Fruit fly (Drosophila melanogaster) whole organism, embryonic: ENCODE results near the gene dwg.

Experiments used
- Ada2b ChIP-seq: fragments of 200-800 bp; sonication (Bioruptor generic); IDR thresholded peaks from 2 replicates; pipeline ENCODE4 v1.3.6; 2022; ENCODE audit warnings: missing biosample characterization, missing genetic modification characterization
- Adf1 ChIP-seq: fragments of 200-800 bp; sonication (Bioruptor generic); IDR thresholded peaks from 2 replicates; pipeline ENCODE4 v1.3.6; 2022; ENCODE audit warnings: missing biosample characterization, missing genetic modification characterization
- Blimp-1 ChIP-seq: fragments of 200-800 bp; sonication (Bioruptor generic); optimal IDR thresholded peaks from 3 replicates; lab custom pipeline; 2018; ENCODE audit warnings: missing biosample characterization, missing genetic modification characterization, mild to moderate bottlenecking, moderate library complexity, missing genetic modification reagents
- CG11504 ChIP-seq: fragments of 200-800 bp; sonication (Bioruptor generic); optimal IDR thresholded peaks from 3 replicates; lab custom pipeline; 2019; ENCODE audit warnings: missing biosample characterization, mild to moderate bottlenecking, missing genetic modification characterization, moderate library complexity
- CG17186 ChIP-seq: fragments of 200-800 bp; sonication (Bioruptor generic); optimal IDR thresholded peaks from 3 replicates; lab custom pipeline; 2017; ENCODE audit warnings: missing biosample characterization, missing genetic modification reagents, missing genetic modification characterization
- CG17385 ChIP-seq: fragments of 200-800 bp; sonication (Bioruptor generic); optimal IDR thresholded peaks from 3 replicates; lab custom pipeline; 2018; ENCODE audit warnings: missing biosample characterization, mild to moderate bottlenecking, missing genetic modification characterization
- CG2678 ChIP-seq: fragments of 200-800 bp; sonication (Bioruptor generic); optimal IDR thresholded peaks from 3 replicates; lab custom pipeline; 2019; ENCODE audit warnings: missing biosample characterization, mild to moderate bottlenecking, missing genetic modification characterization, moderate library complexity
- CG30403 ChIP-seq: fragments of 200-800 bp; sonication (Bioruptor generic); optimal IDR thresholded peaks from 3 replicates; lab custom pipeline; 2016; ENCODE audit warnings: missing biosample characterization, missing genetic modification characterization
- CG32772 ChIP-seq: fragments of 200-800 bp; sonication (Bioruptor generic); IDR thresholded peaks from 2 replicates; pipeline ENCODE4 v1.3.6; 2022; ENCODE audit warnings: missing biosample characterization, missing genetic modification characterization
- CG34224 ChIP-seq: fragments of 200-800 bp; sonication (Bioruptor generic); IDR thresholded peaks from 3 replicates; pipeline ENCODE4 v1.3.6; 2022; ENCODE audit warnings: missing biosample characterization, missing genetic modification characterization; ENCODE audit not compliant: partially characterized antibody
- CG4730 ChIP-seq: fragments of 200-800 bp; sonication (Bioruptor generic); IDR thresholded peaks from 2 replicates; pipeline ENCODE4 v1.3.6; 2022; ENCODE audit warnings: missing biosample characterization, missing genetic modification characterization
- CG5180 ChIP-seq: fragments of 200-800 bp; sonication (Bioruptor generic); optimal IDR thresholded peaks from 3 replicates; lab custom pipeline; 2017; ENCODE audit warnings: missing biosample characterization, missing genetic modification characterization, mild to moderate bottlenecking, moderate library complexity, missing genetic modification reagents
- CG5245 ChIP-seq: fragments of 200-800 bp; sonication (Bioruptor generic); optimal IDR thresholded peaks from 3 replicates; lab custom pipeline; 2016; ENCODE audit warnings: missing biosample characterization, missing genetic modification characterization
- CG7786 ChIP-seq: fragments of 200-800 bp; sonication (Bioruptor generic); optimal IDR thresholded peaks from 2 replicates; lab custom pipeline; 2016; ENCODE audit warnings: missing biosample characterization, missing genetic modification characterization
- CG8388 ChIP-seq: fragments of 200-800 bp; sonication (Bioruptor generic); optimal IDR thresholded peaks from 2 replicates; lab custom pipeline; 2019; ENCODE audit warnings: missing biosample characterization, mild to moderate bottlenecking, missing genetic modification characterization, moderate library complexity
- D ChIP-seq, 2 experiments: fragments of 200-800 bp in 1 of 2; fragments of >200 bp in 1 of 2; sonication (Bioruptor generic) in 1 of 2; optimal IDR thresholded peaks; 2 replicates in 1 of 2; 3 replicates in 1 of 2; lab custom pipeline; 2017; ENCODE audit warnings: mild to moderate bottlenecking in 1 of 2, missing biosample characterization in 1 of 2, missing genetic modification characterization in 1 of 2, missing genetic modification reagents in 1 of 2
- Ets65A ChIP-seq: fragments of 200-800 bp; sonication (Bioruptor generic); peaks from one replicate; lab custom pipeline; 2016; ENCODE audit warnings: missing biosample characterization, missing genetic modification characterization
- HHEX ChIP-seq: fragments of 200-800 bp; sonication (Bioruptor generic); optimal IDR thresholded peaks from 3 replicates; lab custom pipeline; 2017; ENCODE audit warnings: missing biosample characterization, mild to moderate bottlenecking, missing genetic modification characterization, missing genetic modification reagents
- Hr51 ChIP-seq, 2 experiments: fragments of 200-800 bp; sonication (Bioruptor generic); optimal IDR thresholded peaks; 2 replicates in 1 of 2; 3 replicates in 1 of 2; lab custom pipeline; 2016 to 2018; ENCODE audit warnings: missing biosample characterization in 2 of 2, missing genetic modification characterization in 2 of 2, mild to moderate bottlenecking in 1 of 2, moderate library complexity in 1 of 2
- Med ChIP-seq: fragments of 200-800 bp; sonication (Bioruptor generic); peaks from one replicate; lab custom pipeline; 2016; ENCODE audit warnings: missing biosample characterization, missing genetic modification characterization, mild to moderate bottlenecking, inconsistent platforms, moderate library complexity
- Oli ChIP-seq: fragments of 200-800 bp; sonication (Bioruptor generic); optimal IDR thresholded peaks from 2 replicates; lab custom pipeline; 2018; ENCODE audit warnings: missing biosample characterization, mild to moderate bottlenecking, missing genetic modification characterization, moderate library complexity
- Optix ChIP-seq: fragments of 200-800 bp; sonication (Bioruptor generic); IDR thresholded peaks from 3 replicates; pipeline ENCODE4 v1.3.6; 2022; ENCODE audit warnings: missing biosample characterization, missing genetic modification characterization
- Sox100B ChIP-seq: fragments of 200-800 bp; sonication (Bioruptor generic); optimal IDR thresholded peaks from 3 replicates; lab custom pipeline; 2018; ENCODE audit warnings: missing biosample characterization, mild to moderate bottlenecking, missing genetic modification characterization
- az2 ChIP-seq: fragments of 200-800 bp; sonication (Bioruptor generic); optimal IDR thresholded peaks from 3 replicates; lab custom pipeline; 2016; ENCODE audit warnings: missing biosample characterization, missing genetic modification characterization
- bsh ChIP-seq, 2 experiments: fragments of 200-800 bp; sonication (Bioruptor generic); optimal IDR thresholded peaks; 2 replicates each; lab custom pipeline; 2017 to 2018; ENCODE audit warnings: mild to moderate bottlenecking in 2 of 2, missing biosample characterization in 2 of 2, missing genetic modification characterization in 2 of 2, moderate library complexity in 1 of 2
- cato ChIP-seq: fragments of 200-800 bp; sonication (Bioruptor generic); optimal IDR thresholded peaks from 2 replicates; lab custom pipeline; 2016; ENCODE audit warnings: missing biosample characterization, missing genetic modification characterization, borderline replicate concordance
- chif ChIP-seq, 2 experiments: fragments of 200-800 bp; sonication (Bioruptor generic); optimal IDR thresholded peaks; 3 replicates each; lab custom pipeline; 2016; ENCODE audit warnings: missing biosample characterization in 2 of 2, missing genetic modification characterization in 2 of 2
- dmrt99B ChIP-seq: fragments of 200-800 bp; sonication (Bioruptor generic); optimal IDR thresholded peaks from 2 replicates; lab custom pipeline; 2018; ENCODE audit warnings: missing biosample characterization, mild to moderate bottlenecking, missing genetic modification characterization, moderate library complexity
- dysf ChIP-seq: fragments of 200-800 bp; sonication (Bioruptor generic); IDR thresholded peaks from 3 replicates; pipeline ENCODE4 v1.3.6; 2022; ENCODE audit warnings: missing biosample characterization, missing genetic modification characterization
- ems ChIP-seq: fragments of 200-800 bp; sonication (Bioruptor generic); optimal IDR thresholded peaks from 3 replicates; lab custom pipeline; 2016; ENCODE audit warnings: missing biosample characterization, missing genetic modification characterization
- fd96Cb ChIP-seq: fragments of 200-800 bp; sonication (Bioruptor generic); optimal IDR thresholded peaks from 2 replicates; lab custom pipeline; 2018; ENCODE audit warnings: missing biosample characterization, mild to moderate bottlenecking, missing genetic modification characterization, moderate library complexity
- ftz-f1 ChIP-seq: fragments of 200-800 bp; sonication (Bioruptor generic); optimal IDR thresholded peaks from 2 replicates; lab custom pipeline; 2016; ENCODE audit warnings: missing biosample characterization, missing genetic modification characterization
- gt ChIP-seq: fragments of 200-800 bp; sonication (Bioruptor generic); IDR thresholded peaks from 2 replicates; pipeline ENCODE4 v1.3.6; 2022; ENCODE audit warnings: missing biosample characterization, missing genetic modification characterization
- hb ChIP-seq: fragments of 200-800 bp; sonication (Bioruptor generic); IDR thresholded peaks from 3 replicates; pipeline ENCODE4 v1.3.6; 2022; ENCODE audit warnings: missing biosample characterization, missing genetic modification characterization; ENCODE audit not compliant: partially characterized antibody
- her ChIP-seq: fragments of 200-800 bp; sonication (Bioruptor generic); optimal IDR thresholded peaks from 2 replicates; lab custom pipeline; 2016; ENCODE audit warnings: missing biosample characterization, missing genetic modification characterization
- maf-S ChIP-seq: fragments of 200-800 bp; sonication (Bioruptor generic); optimal IDR thresholded peaks from 2 replicates; lab custom pipeline; 2016; ENCODE audit warnings: missing biosample characterization, missing genetic modification characterization
- mam ChIP-seq: fragments of 200-800 bp; sonication (Bioruptor generic); optimal IDR thresholded peaks from 3 replicates; lab custom pipeline; 2016; ENCODE audit warnings: missing biosample characterization, missing genetic modification characterization
- nmo ChIP-seq: fragments of 200-800 bp; sonication (Bioruptor generic); optimal IDR thresholded peaks from 2 replicates; lab custom pipeline; 2018; ENCODE audit warnings: missing biosample characterization, mild to moderate bottlenecking, missing genetic modification characterization, moderate library complexity
- prd ChIP-seq, 3 experiments: fragments of >200 bp in 2 of 3; fragments of 200-800 bp in 1 of 3; sonication (Bioruptor generic) in 1 of 3; optimal IDR thresholded peaks in 2 of 3; IDR thresholded peaks in 1 of 3; 2 replicates in 2 of 3; 3 replicates in 1 of 3; pipeline versions ENCODE4 v1.3.6 to Lab custom; 2017 to 2022; ENCODE audit warnings: missing biosample characterization in 1 of 3, missing genetic modification characterization in 1 of 3
- sens ChIP-seq: fragments of 200-800 bp; sonication (Bioruptor generic); peaks from one replicate; lab custom pipeline; 2016; ENCODE audit warnings: missing biosample characterization, missing genetic modification characterization
- sisA ChIP-seq: fragments of 200-800 bp; sonication (Bioruptor generic); IDR thresholded peaks from 2 replicates; pipeline ENCODE4 v1.3.6; 2022; ENCODE audit warnings: missing biosample characterization, missing genetic modification characterization
- tin ChIP-seq: fragments of 200-800 bp; sonication (Bioruptor generic); optimal IDR thresholded peaks from 3 replicates; lab custom pipeline; 2016; ENCODE audit warnings: missing biosample characterization, missing genetic modification characterization
- trh ChIP-seq: fragments of 200-800 bp; sonication (Bioruptor generic); optimal IDR thresholded peaks from 2 replicates; lab custom pipeline; 2016; ENCODE audit warnings: missing biosample characterization, missing genetic modification characterization
- ttk ChIP-seq: fragments of 200-800 bp; sonication (Bioruptor generic); IDR thresholded peaks from 2 replicates; pipeline ENCODE4 v2.1.2; 2022; ENCODE audit warnings: missing biosample characterization, missing genetic modification characterization
- unc-4 ChIP-seq: fragments of 200-800 bp; sonication (Bioruptor generic); IDR thresholded peaks from 2 replicates; pipeline ENCODE4 v1.3.6; 2022; ENCODE audit warnings: missing biosample characterization, missing genetic modification characterization; ENCODE audit not compliant: partially characterized antibody
- unpg ChIP-seq: fragments of 200-800 bp; sonication (Bioruptor generic); optimal IDR thresholded peaks from 3 replicates; lab custom pipeline; 2018; ENCODE audit warnings: missing biosample characterization, mild to moderate bottlenecking, missing genetic modification characterization, moderate library complexity
- vvl ChIP-seq: fragments of 200-800 bp; sonication (Bioruptor generic); IDR thresholded peaks from 2 replicates; pipeline ENCODE4 v1.3.6; 2022; ENCODE audit warnings: missing biosample characterization, missing genetic modification characterization
- z ChIP-seq: fragments of 200-800 bp; sonication (Bioruptor generic); IDR thresholded peaks from 3 replicates; pipeline ENCODE4 v1.3.6; 2022; ENCODE audit warnings: missing biosample characterization, missing genetic modification characterization
- zfh1 ChIP-seq: fragments of 200-800 bp; sonication (Bioruptor generic); IDR thresholded peaks from 3 replicates; pipeline ENCODE4 v1.3.6; 2022; ENCODE audit warnings: missing biosample characterization, missing genetic modification characterization

The dwg gene

dm6 chrX:2757400-2757799 lies 29.9 kb downstream of the dwg start (continued):
- no peak for TF ChIP-seq her (GFP tag; lab: Kevin White, UChicago)
- TF ChIP-seq unc-4 (GFP tag; lab: Robert Waterston, UW): no peak
- TF ChIP-seq CG4730 (GFP tag; lab: Robert Waterston, UW): no peak
- no peak for TF ChIP-seq fd96Cb (tag; lab: Kevin White, UChicago)
- peak; percentile 52 for TF ChIP-seq Blimp-1 (GFP tag; lab: Kevin White, UChicago)
- TF ChIP-seq ttk (GFP tag; lab: Robert Waterston, UW): peak; percentile 15; the same call in 1 of the 2 replicates
- TF ChIP-seq CG11504: peak; percentile 58
- peak in 1 of 2 experiments; percentile 14 for TF ChIP-seq Hr51 (GFP tag; optimal IDR thresholded peaks at IDR 0.05; lab: Kevin White, UChicago)
- no peak for TF ChIP-seq CG17186 (GFP tag; lab: Kevin White, UChicago)
- peak; percentile 1 for TF ChIP-seq CG7786 (GFP tag; lab: Kevin White, UChicago)
- peak; percentile 67 for TF ChIP-seq sens
- TF ChIP-seq ems (GFP tag; lab: Kevin White, UChicago): no peak
- TF ChIP-seq cato: no peak
- peak; percentile 66 for TF ChIP-seq dysf (GFP tag; lab: Robert Waterston, UW)
- TF ChIP-seq CG5180 (GFP tag; lab: Kevin White, UChicago): no peak
- peak; percentile 54 for TF ChIP-seq dmrt99B
- peak in 1 of 2 experiments; percentile 35 for TF ChIP-seq bsh (GFP tag; optimal IDR thresholded peaks at IDR 0.05; lab: Kevin White, UChicago)
- TF ChIP-seq Sox100B: peak; percentile 1
- no peak for TF ChIP-seq CG5245
- TF ChIP-seq Med (GFP tag; lab: Kevin White, UChicago): peak; percentile 83
- no peak for TF ChIP-seq prd (optimal IDR thresholded peaks at IDR 0.05; lab: Kevin White, UChicago)
- TF ChIP-seq prd (GFP tag; IDR thresholded peaks at IDR 0.05; lab: Robert Waterston, UW): 0 out of 3 replicates have a peak, but pooled peaks have one; percentile 29
- peak; percentile 45; the same call in 1 of the 2 replicates for TF ChIP-seq sisA (GFP tag; lab: Robert Waterston, UW)
- peak; percentile 1 for TF ChIP-seq CG30403 (GFP tag; lab: Kevin White, UChicago)
- no peak for TF ChIP-seq trh
- TF ChIP-seq gt (GFP tag; lab: Robert Waterston, UW): no peak
- TF ChIP-seq az2: peak; percentile 14
- TF ChIP-seq tin (GFP tag; lab: Kevin White, UChicago): peak; percentile 2
- no peak for TF ChIP-seq D (optimal IDR thresholded peaks at IDR 0.05; lab: Kevin White, UChicago)
- peak; percentile 5 for TF ChIP-seq D (GFP tag; optimal IDR thresholded peaks at IDR 0.05; lab: Kevin White, UChicago)
- TF ChIP-seq Optix (GFP tag; lab: Robert Waterston, UW): 0 out of 3 replicates have a peak, but pooled peaks have one; percentile 12
- TF ChIP-seq HHEX (GFP tag; lab: Kevin White, UChicago): peak; percentile 32
- TF ChIP-seq unpg: no peak
- TF ChIP-seq z (GFP tag; lab: Robert Waterston, UW): no peak
- TF ChIP-seq CG17385 (GFP tag; lab: Kevin White, UChicago): peak; percentile 17
- TF ChIP-seq nmo (GFP tag; lab: Kevin White, UChicago): peak; percentile 25
- TF ChIP-seq hb (GFP tag; lab: Robert Waterston, UW): no peak
- TF ChIP-seq maf-S (GFP tag; lab: Kevin White, UChicago): no peak
- 0 out of 3 replicates have a peak, but pooled peaks have one; percentile 42 for TF ChIP-seq zfh1
- TF ChIP-seq CG8388 (GFP tag; lab: Kevin White, UChicago): no peak
- TF ChIP-seq Oli: peak; percentile 26
- TF ChIP-seq CG2678 (tag; lab: Kevin White, UChicago): peak; percentile 52
- peak; percentile 77 for TF ChIP-seq Ets65A
- TF ChIP-seq CG34224: no peak
- peak in 1 of 2 experiments; percentile 5 for TF ChIP-seq chif (GFP tag; optimal IDR thresholded peaks at IDR 0.05; lab: Kevin White, UChicago)
- no peak for TF ChIP-seq ftz-f1
- TF ChIP-seq CG32772 (GFP tag; lab: Robert Waterston, UW): peak; percentile 49
- peak; percentile 35 for TF ChIP-seq vvl (GFP tag; lab: Robert Waterston, UW)
- TF ChIP-seq Ada2b (GFP tag; lab: Robert Waterston, UW): peak; percentile 29; the same call in 1 of the 2 replicates
- TF ChIP-seq Adf1 (GFP tag; lab: Robert Waterston, UW): no peak
- TF ChIP-seq mam (GFP tag; lab: Kevin White, UChicago): no peak
